Worm (Caenorhabditis elegans) whole organism, L2 larva: Measurements from ENCODE around the gene sprr-1.

ENCODE experiments used
- ZK546.5 ChIP-seq: sonication (generic microtip); optimal IDR thresholded peaks from 2 replicates; lab custom pipeline; 2017; ENCODE audit warnings: missing biosample characterization, missing genetic modification characterization
- ama-1 ChIP-seq: fragments of 150-350 bp; optimal IDR thresholded peaks from 2 replicates; lab custom pipeline; 2018; ENCODE audit warnings: inconsistent platforms
- elt-1 ChIP-seq: fragments of 150-350 bp; optimal IDR thresholded peaks from 2 replicates; lab custom pipeline; 2014; ENCODE audit warnings: missing biosample characterization, missing genetic modification characterization
- elt-3 ChIP-seq: sonication (generic microtip); optimal IDR thresholded peaks from 2 replicates; lab custom pipeline; 2017; ENCODE audit warnings: missing biosample characterization, missing genetic modification characterization
- lin-39 ChIP-seq: fragments of 150-350 bp; optimal IDR thresholded peaks from 2 replicates; lab custom pipeline; 2014; ENCODE audit warnings: missing biosample characterization, missing genetic modification reagents, missing genetic modification characterization
- nhr-77 ChIP-seq: fragments of 150-350 bp; optimal IDR thresholded peaks from 2 replicates; lab custom pipeline; 2014; ENCODE audit warnings: missing biosample characterization, missing genetic modification characterization

DNA sequence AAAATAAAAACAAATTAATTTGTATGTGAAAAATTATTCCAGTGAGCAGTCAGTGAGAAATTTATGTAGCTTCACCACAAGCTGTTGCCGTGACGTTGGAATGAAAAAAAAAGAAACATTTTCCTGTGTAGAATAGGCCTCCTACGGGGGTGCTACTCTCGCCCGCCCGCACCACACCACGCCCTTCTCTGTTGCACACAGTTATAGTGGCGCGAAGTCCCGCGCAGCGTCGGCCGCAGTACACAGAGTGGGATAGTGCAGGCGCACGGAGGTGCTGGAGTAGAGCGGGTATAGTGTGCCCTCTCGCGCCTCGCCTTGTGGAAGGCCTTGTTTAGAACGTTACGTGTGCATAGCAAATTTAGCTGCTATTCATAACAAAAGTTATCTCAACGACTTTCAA is 27.3 kb upstream of the sprr-1 start:
- no peak for TF ChIP-seq elt-1
- no peak for TF ChIP-seq ZK546.5 (tag; lab: Kevin White, UChicago)
- TF ChIP-seq ama-1 (lab: Kevin White, UChicago), result no peak
- no peak for TF ChIP-seq nhr-77
- TF ChIP-seq elt-3 (tag; lab: Kevin White, UChicago), result no peak
- TF ChIP-seq lin-39 (tag; lab: Kevin White, UChicago), result no peak
